Fruit fly (Drosophila melanogaster): ENCODE results near the gene CG31975.
A peak's percentile ranks its signal among the peaks of the same experiment; 100 is the strongest.

Gene CG31975

dm6 chr2L:114429-114828 is 26.4 kb downstream of the CG31975 start, which contains the start of gene ND-15 (continued):
- no peak for TF ChIP-seq slbo (GFP tag; IDR thresholded peaks at IDR 0.05)
- TF ChIP-seq Hsf (GFP tag; optimal IDR thresholded peaks at IDR 0.05), result no peak
- no peak for TF ChIP-seq yki (optimal IDR thresholded peaks at IDR 0.05)
- TF ChIP-seq Awh (GFP tag; IDR thresholded peaks at IDR 0.05), result no peak
- peak; percentile 43 for TF ChIP-seq CTCF (GFP tag; optimal IDR thresholded peaks at IDR 0.05)
- TF ChIP-seq zen2 (GFP tag; IDR thresholded peaks at IDR 0.05; ENCODE audit: partially characterized antibody), result peak; percentile 46; the same call in 1 of the 3 replicates
- no peak for TF ChIP-seq bigmax (GFP tag; optimal IDR thresholded peaks at IDR 0.05)
- no peak for TF ChIP-seq abd-A (tag; optimal IDR thresholded peaks at IDR 0.05)
- TF ChIP-seq gro (GFP tag; optimal IDR thresholded peaks at IDR 0.05), result no peak
- TF ChIP-seq pros (GFP tag; optimal IDR thresholded peaks at IDR 0.05), result no peak
- no peak for TF ChIP-seq CG12391 (tag; optimal IDR thresholded peaks at IDR 0.05)
- no peak for TF ChIP-seq bowl (GFP tag; IDR thresholded peaks at IDR 0.05)
- peak; percentile 66 for TF ChIP-seq vnd (GFP tag; IDR thresholded peaks at IDR 0.05; ENCODE audit: partially characterized antibody)
- TF ChIP-seq Tbp (GFP tag; optimal IDR thresholded peaks at IDR 0.05), result no peak
- peak; percentile 65 for TF ChIP-seq CG1603 (tag; optimal IDR thresholded peaks at IDR 0.05)
- TF ChIP-seq aop (GFP tag; IDR thresholded peaks at IDR 0.05), result no peak
- no peak for TF ChIP-seq lov (optimal IDR thresholded peaks at IDR 0.05)
- TF ChIP-seq lov (GFP tag; IDR thresholded peaks at IDR 0.05), result no peak
- TF ChIP-seq CG3847 (GFP tag; IDR thresholded peaks at IDR 0.05), result no peak
- TF ChIP-seq ato (GFP tag; IDR thresholded peaks at IDR 0.05; ENCODE audit: partially characterized antibody), result 0 out of 2 replicates have a peak, but pooled peaks have one; percentile 17
- peak; percentile 78 for TF ChIP-seq inv (GFP tag; IDR thresholded peaks at IDR 0.05; ENCODE audit: partially characterized antibody)
- TF ChIP-seq CG14014 (GFP tag; IDR thresholded peaks at IDR 0.05), result no peak
- no peak for TF ChIP-seq gsb (GFP tag; IDR thresholded peaks at IDR 0.05)
- TF ChIP-seq ranshi (GFP tag; IDR thresholded peaks at IDR 0.05), result no peak
- TF ChIP-seq nerfin-2 (GFP tag; IDR thresholded peaks at IDR 0.05; ENCODE audit: partially characterized antibody), result 0 out of 2 replicates have a peak, but pooled peaks have one; percentile 31
- TF ChIP-seq Taf1 (GFP tag; IDR thresholded peaks at IDR 0.05), result no peak
- peak; percentile 55 for TF ChIP-seq CG14860 (GFP tag; IDR thresholded peaks at IDR 0.05; ENCODE audit: partially characterized antibody)
- TF ChIP-seq CG3995 (GFP tag; optimal IDR thresholded peaks at IDR 0.05), result peak; percentile 91
- no peak for TF ChIP-seq CG8290 (GFP tag; optimal IDR thresholded peaks at IDR 0.05)
- TF ChIP-seq CG8290 (tag; optimal IDR thresholded peaks at IDR 0.05), result peak in 1 of 2 experiments; percentile 20
- TF ChIP-seq CG34224 (GFP tag; IDR thresholded peaks at IDR 0.05; ENCODE audit: partially characterized antibody), result peak; percentile 76
- TF ChIP-seq CG15696 (tag; optimal IDR thresholded peaks at IDR 0.05), result no peak
- no peak for TF ChIP-seq B-H2 (GFP tag; optimal IDR thresholded peaks at IDR 0.05)
- TF ChIP-seq Drgx (GFP tag; IDR thresholded peaks at IDR 0.05), result no peak
- no peak for TF ChIP-seq CG13624 (GFP tag; optimal IDR thresholded peaks at IDR 0.05)
- TF ChIP-seq E2f2 (GFP tag; IDR thresholded peaks at IDR 0.05), result peak; percentile 57
- no peak for TF ChIP-seq klu (GFP tag; IDR thresholded peaks at IDR 0.05)
- TF ChIP-seq CG6765 (GFP tag; optimal IDR thresholded peaks at IDR 0.05), result no peak
- peak; percentile 79 for TF ChIP-seq Sry-δ (GFP tag; optimal IDR thresholded peaks at IDR 0.05)
- TF ChIP-seq CG5245 (GFP tag; optimal IDR thresholded peaks at IDR 0.05), result no peak
- no peak for TF ChIP-seq Atf3 (GFP tag; optimal IDR thresholded peaks at IDR 0.05)
- TF ChIP-seq ewg (GFP tag; optimal IDR thresholded peaks at IDR 0.05), result peak; percentile 65
- no peak for TF ChIP-seq Atf6 (GFP tag; IDR thresholded peaks at IDR 0.05)
- TF ChIP-seq az2 (GFP tag; optimal IDR thresholded peaks at IDR 0.05), result no peak
- no peak for TF ChIP-seq CG32772 (GFP tag; IDR thresholded peaks at IDR 0.05)
- TF ChIP-seq zf30C (GFP tag; optimal IDR thresholded peaks at IDR 0.05), result no peak
- TF ChIP-seq CG10979 (tag; optimal IDR thresholded peaks at IDR 0.05), result no peak
- TF ChIP-seq Hr51 (GFP tag; optimal IDR thresholded peaks at IDR 0.05), result no peak
- TF ChIP-seq sens (GFP tag), result peak; percentile 71
- peak; percentile 44 for TF ChIP-seq HmgZ (tag; optimal IDR thresholded peaks at IDR 0.05)
- no peak for TF ChIP-seq ara (GFP tag; IDR thresholded peaks at IDR 0.05)
- TF ChIP-seq Gug (GFP tag; IDR thresholded peaks at IDR 0.05), result no peak
- peak; percentile 32 for TF ChIP-seq gfzf (GFP tag; optimal IDR thresholded peaks at IDR 0.05)
